Worm (Caenorhabditis elegans) whole organism, L2 larva: Measurements from ENCODE around the gene ZK507.1.

Source experiments
- C34F6.9 ChIP-seq: fragments of 150-350 bp; optimal IDR thresholded peaks from 2 replicates; lab custom pipeline; 2014; ENCODE audit warnings: missing biosample characterization, missing genetic modification characterization
- F13H6.1 ChIP-seq: sonication (generic microtip); optimal IDR thresholded peaks from 2 replicates; lab custom pipeline; 2016; ENCODE audit warnings: missing genetic modification characterization, missing compliant biosample characterization
- R02D3.7 ChIP-seq: fragments of 150-350 bp; optimal IDR thresholded peaks from 2 replicates; lab custom pipeline; 2014; ENCODE audit warnings: missing biosample characterization, missing genetic modification characterization
- Y55F3AM.14 ChIP-seq: fragments of 200-800 bp; sonication (Bioruptor generic); optimal IDR thresholded peaks from 2 replicates; lab custom pipeline; 2018; ENCODE audit warnings: mild to moderate bottlenecking, missing genetic modification characterization, missing compliant biosample characterization
- ZK546.5 ChIP-seq: sonication (generic microtip); optimal IDR thresholded peaks from 2 replicates; lab custom pipeline; 2017; ENCODE audit warnings: missing biosample characterization, missing genetic modification characterization
- alr-1 ChIP-seq: fragments of 150-350 bp; optimal IDR thresholded peaks from 2 replicates; lab custom pipeline; 2014; ENCODE audit warnings: missing biosample characterization, missing genetic modification characterization
- ama-1 ChIP-seq: fragments of 150-350 bp; optimal IDR thresholded peaks from 2 replicates; lab custom pipeline; 2018; ENCODE audit warnings: inconsistent platforms
- blmp-1 ChIP-seq: sonication (generic microtip); optimal IDR thresholded peaks from 2 replicates; lab custom pipeline; 2017; ENCODE audit warnings: missing genetic modification characterization, mild to moderate bottlenecking, missing compliant biosample characterization, antibody characterized with exemption, moderate library complexity; ENCODE audit not compliant: insufficient read depth
- ceh-16 ChIP-seq: fragments of 150-350 bp; optimal IDR thresholded peaks from 2 replicates; lab custom pipeline; 2014; ENCODE audit warnings: missing biosample characterization, missing genetic modification characterization
- ceh-82 ChIP-seq: fragments of 150-350 bp; optimal IDR thresholded peaks from 2 replicates; lab custom pipeline; 2014; ENCODE audit warnings: missing biosample characterization, missing genetic modification characterization
- crh-2 ChIP-seq: sonication (generic microtip); optimal IDR thresholded peaks from 2 replicates; lab custom pipeline; 2017; ENCODE audit warnings: missing biosample characterization, missing genetic modification characterization
- dmd-4 ChIP-seq: sonication (generic microtip); optimal IDR thresholded peaks from 2 replicates; lab custom pipeline; 2017; ENCODE audit warnings: missing biosample characterization, missing genetic modification characterization
- egl-27 ChIP-seq: sonication (generic microtip); optimal IDR thresholded peaks from 3 replicates; lab custom pipeline; 2017; ENCODE audit warnings: missing biosample characterization, missing genetic modification reagents, missing genetic modification characterization
- elt-1 ChIP-seq: fragments of 150-350 bp; optimal IDR thresholded peaks from 2 replicates; lab custom pipeline; 2014; ENCODE audit warnings: missing biosample characterization, missing genetic modification characterization
- elt-3 ChIP-seq: sonication (generic microtip); optimal IDR thresholded peaks from 2 replicates; lab custom pipeline; 2017; ENCODE audit warnings: missing biosample characterization, missing genetic modification characterization
- fos-1 ChIP-seq: fragments of 150-350 bp; optimal IDR thresholded peaks from 2 replicates; lab custom pipeline; 2014; ENCODE audit warnings: missing biosample characterization, missing genetic modification characterization
- gmeb-1 ChIP-seq: fragments of 150-350 bp; optimal IDR thresholded peaks from 2 replicates; lab custom pipeline; 2014; ENCODE audit warnings: missing biosample characterization, missing genetic modification characterization
- lin-11 ChIP-seq: fragments of 150-350 bp; sonication (generic microtip); optimal IDR thresholded peaks from 2 replicates; lab custom pipeline; 2014; ENCODE audit warnings: missing biosample characterization, missing genetic modification characterization, inconsistent platforms, mixed read lengths
- lin-13 ChIP-seq: fragments of 150-350 bp; optimal IDR thresholded peaks from 2 replicates; lab custom pipeline; 2014; ENCODE audit warnings: missing biosample characterization, missing genetic modification reagents, missing genetic modification characterization
- lin-39 ChIP-seq: fragments of 150-350 bp; optimal IDR thresholded peaks from 2 replicates; lab custom pipeline; 2014; ENCODE audit warnings: missing biosample characterization, missing genetic modification reagents, missing genetic modification characterization
- lsy-2 ChIP-seq, 2 experiments: fragments of 150-350 bp in 1 of 2; sonication (generic microtip) in 1 of 2; optimal IDR thresholded peaks; 2 replicates each; lab custom pipeline; 2014 to 2017; ENCODE audit warnings: missing biosample characterization in 2 of 2, missing genetic modification characterization in 2 of 2
- mbf-1 ChIP-seq: sonication (generic microtip); optimal IDR thresholded peaks from 2 replicates; lab custom pipeline; 2017; ENCODE audit warnings: missing biosample characterization, missing genetic modification characterization
- nhr-10 ChIP-seq: sonication (generic microtip); optimal IDR thresholded peaks from 2 replicates; lab custom pipeline; 2017; ENCODE audit warnings: missing biosample characterization, missing genetic modification characterization
- nhr-12 ChIP-seq: fragments of 150-350 bp; optimal IDR thresholded peaks from 2 replicates; lab custom pipeline; 2014; ENCODE audit warnings: missing biosample characterization, missing genetic modification characterization
- nhr-129 ChIP-seq: fragments of 150-350 bp; optimal IDR thresholded peaks from 2 replicates; lab custom pipeline; 2014; ENCODE audit warnings: missing biosample characterization, missing genetic modification characterization
- nhr-21 ChIP-seq: fragments of 150-350 bp; optimal IDR thresholded peaks from 2 replicates; lab custom pipeline; 2014; ENCODE audit warnings: missing biosample characterization, missing genetic modification characterization
- nhr-23 ChIP-seq: fragments of 150-350 bp; optimal IDR thresholded peaks from 2 replicates; lab custom pipeline; 2014; ENCODE audit warnings: missing biosample characterization, missing genetic modification reagents, missing genetic modification characterization
- nhr-237 ChIP-seq: fragments of 150-350 bp; optimal IDR thresholded peaks from 2 replicates; lab custom pipeline; 2014; ENCODE audit warnings: missing biosample characterization, missing genetic modification characterization
- nhr-25 ChIP-seq: fragments of 150-350 bp; sonication (generic microtip); optimal IDR thresholded peaks from 3 replicates; lab custom pipeline; 2014; ENCODE audit warnings: missing biosample characterization, missing genetic modification characterization
- nhr-6 ChIP-seq: fragments of 150-350 bp; optimal IDR thresholded peaks from 2 replicates; lab custom pipeline; 2014; ENCODE audit warnings: missing biosample characterization, missing genetic modification characterization
- nhr-77 ChIP-seq: fragments of 150-350 bp; optimal IDR thresholded peaks from 2 replicates; lab custom pipeline; 2014; ENCODE audit warnings: missing biosample characterization, missing genetic modification characterization
- peb-1 ChIP-seq: fragments of 150-350 bp; optimal IDR thresholded peaks from 2 replicates; lab custom pipeline; 2014; ENCODE audit warnings: missing biosample characterization, missing genetic modification characterization
- sem-4 ChIP-seq: fragments of 150-350 bp; optimal IDR thresholded peaks from 2 replicates; lab custom pipeline; 2014; ENCODE audit warnings: missing biosample characterization, missing genetic modification reagents, missing genetic modification characterization
- skn-1 ChIP-seq: sonication (generic microtip); optimal IDR thresholded peaks from 2 replicates; lab custom pipeline; 2017; ENCODE audit warnings: missing biosample characterization, missing genetic modification characterization
- sma-3 ChIP-seq: sonication (generic microtip); optimal IDR thresholded peaks from 2 replicates; lab custom pipeline; 2016; ENCODE audit warnings: missing genetic modification reagents, missing genetic modification characterization, missing compliant biosample characterization
- sma-9 ChIP-seq, 2 experiments: fragments of 150-350 bp in 1 of 2; sonication (generic microtip) in 1 of 2; optimal IDR thresholded peaks; 2 replicates each; lab custom pipeline; 2014 to 2016; ENCODE audit warnings: missing genetic modification characterization in 2 of 2, mild to moderate bottlenecking in 1 of 2, missing biosample characterization in 1 of 2, missing compliant biosample characterization in 1 of 2, missing genetic modification reagents in 1 of 2, moderate library complexity in 1 of 2
- snpc-4 ChIP-seq: fragments of 150-350 bp; optimal IDR thresholded peaks from 2 replicates; lab custom pipeline; 2014; ENCODE audit warnings: missing biosample characterization, missing genetic modification characterization
- unc-39 ChIP-seq: fragments of 150-350 bp; optimal IDR thresholded peaks from 2 replicates; lab custom pipeline; 2014; ENCODE audit warnings: missing biosample characterization, missing genetic modification characterization
- unc-55 ChIP-seq: fragments of 150-350 bp; sonication (generic microtip); optimal IDR thresholded peaks from 3 replicates; lab custom pipeline; 2014; ENCODE audit warnings: missing biosample characterization, missing genetic modification reagents, missing genetic modification characterization
- unc-62 ChIP-seq: fragments of 150-350 bp; optimal IDR thresholded peaks from 2 replicates; lab custom pipeline; 2014; ENCODE audit warnings: missing biosample characterization, missing genetic modification reagents, missing genetic modification characterization
- zag-1 ChIP-seq: fragments of 150-350 bp; optimal IDR thresholded peaks from 2 replicates; lab custom pipeline; 2014; ENCODE audit warnings: missing biosample characterization, missing genetic modification characterization
- ztf-1 ChIP-seq: fragments of 200-800 bp; sonication (Bioruptor generic); conservative IDR thresholded peaks from 2 replicates; pipeline ENCODE4 v1.3.6; 2022; ENCODE audit warnings: missing genetic modification characterization, missing compliant biosample characterization
- ztf-11 ChIP-seq: sonication (generic microtip); optimal IDR thresholded peaks from 2 replicates; lab custom pipeline; 2017; ENCODE audit warnings: missing biosample characterization, missing genetic modification characterization
- ztf-4 ChIP-seq: fragments of 150-350 bp; optimal IDR thresholded peaks from 2 replicates; lab custom pipeline; 2014; ENCODE audit warnings: missing biosample characterization, missing genetic modification characterization

Gene ZK507.1

ce11 chrIII:9071372-9071771 is 29.7 kb downstream of the ZK507.1 start, which contains the start of gene lin-12:
Gene lin-12, minus strand, starts transcription at chrIII:9071472.
- TF ChIP-seq dmd-4 (tag; lab: Kevin White, UChicago) (no peak), ztf-11 (tag; lab: Kevin White, UChicago) (no peak), lin-39 (tag; lab: Kevin White, UChicago) (no peak), ceh-82 (tag; lab: Kevin White, UChicago) (no peak), crh-2 (tag; lab: Kevin White, UChicago) (no peak), elt-1 (no peak)

- TF ChIP-seq ztf-4 (tag; lab: Kevin White, UChicago): no peak
- no peak for TF ChIP-seq ceh-16 (tag; lab: Kevin White, UChicago)
- no peak for TF ChIP-seq gmeb-1 (tag; lab: Kevin White, UChicago)
- no peak for TF ChIP-seq alr-1 (tag; lab: Kevin White, UChicago)
- no peak for TF ChIP-seq nhr-237 (tag; lab: Kevin White, UChicago)
- TF ChIP-seq peb-1 (tag; lab: Kevin White, UChicago): no peak
- TF ChIP-seq unc-55 (GFP tag; lab: Kevin White, UChicago): no peak
- no peak for TF ChIP-seq lin-11 (tag; lab: Kevin White, UChicago)
- no peak for TF ChIP-seq ztf-11 (tag; lab: Kevin White, UChicago)
- no peak for TF ChIP-seq Y55F3AM.14
- TF ChIP-seq dmd-4 (tag; lab: Kevin White, UChicago): no peak
- no peak for TF ChIP-seq sma-3 (GFP tag; lab: Kevin White, UChicago)
- TF ChIP-seq unc-62: no peak
- no peak for TF ChIP-seq lin-39 (tag; lab: Kevin White, UChicago)
- no peak for TF ChIP-seq blmp-1 (tag; lab: Kevin White, UChicago)
- no peak for TF ChIP-seq snpc-4 (tag; lab: Kevin White, UChicago)
These were observed 31.4 kb downstream of the ZK507.1 start for ce11 chrIII:9069712-9070111.

ce11 chrIII:9060267-9060666 is 40.8 kb downstream of the ZK507.1 start:
- TF ChIP-seq crh-2 (tag; lab: Kevin White, UChicago) (peak; percentile 21), lsy-2 (tag; optimal IDR thresholded peaks at IDR 0.05; lab: Kevin White, UChicago) (peak in 1 of 2 experiments; percentile 35), nhr-77 (tag; lab: Kevin White, UChicago) (no peak)

- no peak for TF ChIP-seq sem-4
- no peak for TF ChIP-seq ZK546.5 (tag; lab: Kevin White, UChicago)
- TF ChIP-seq unc-39 (tag; lab: Kevin White, UChicago): no peak
- no peak for TF ChIP-seq unc-55 (GFP tag; lab: Kevin White, UChicago)
- no peak for TF ChIP-seq dmd-4 (tag; lab: Kevin White, UChicago)
- TF ChIP-seq ztf-4 (tag; lab: Kevin White, UChicago): no peak
- peak; percentile 80 for TF ChIP-seq ama-1 (lab: Kevin White, UChicago)
- peak; percentile 62 for TF ChIP-seq sma-9 (GFP tag; optimal IDR thresholded peaks at IDR 0.05; lab: Kevin White, UChicago)
- TF ChIP-seq sma-9 (tag; optimal IDR thresholded peaks at IDR 0.05; lab: Kevin White, UChicago): no peak
- TF ChIP-seq nhr-77 (tag; lab: Kevin White, UChicago): no peak
- TF ChIP-seq crh-2 (tag; lab: Kevin White, UChicago): peak; percentile 84
- no peak for TF ChIP-seq ztf-1 (GFP tag; lab: Robert Waterston, UW)
- no peak for TF ChIP-seq lin-13 (GFP tag; lab: Kevin White, UChicago)
- TF ChIP-seq skn-1 (tag; lab: Kevin White, UChicago): peak; percentile 97
- TF ChIP-seq elt-3 (tag; lab: Kevin White, UChicago): no peak
- no peak for TF ChIP-seq mbf-1
- TF ChIP-seq alr-1 (tag; lab: Kevin White, UChicago): no peak
- no peak for TF ChIP-seq elt-1
- no peak for TF ChIP-seq F13H6.1 (tag; lab: Kevin White, UChicago)
- no peak for TF ChIP-seq egl-27 (tag; lab: Kevin White, UChicago)
- peak; percentile 41 for TF ChIP-seq C34F6.9
- no peak for TF ChIP-seq nhr-23 (tag; lab: Kevin White, UChicago)
- no peak for TF ChIP-seq gmeb-1 (tag; lab: Kevin White, UChicago)
- TF ChIP-seq nhr-21 (tag; lab: Kevin White, UChicago): no peak
- no peak for TF ChIP-seq lin-39 (tag; lab: Kevin White, UChicago)
- TF ChIP-seq unc-62: no peak
- TF ChIP-seq nhr-129 (tag; lab: Kevin White, UChicago): no peak
- no peak for TF ChIP-seq zag-1 (tag; lab: Kevin White, UChicago)
- TF ChIP-seq nhr-12: no peak
- no peak for TF ChIP-seq nhr-25 (tag; lab: Kevin White, UChicago)
- no peak for TF ChIP-seq lin-11 (tag; lab: Kevin White, UChicago)
- no peak for TF ChIP-seq ztf-11 (tag; lab: Kevin White, UChicago)
- TF ChIP-seq peb-1 (tag; lab: Kevin White, UChicago): no peak
- no peak for TF ChIP-seq nhr-10 (tag; lab: Kevin White, UChicago)
- TF ChIP-seq fos-1 (tag; lab: Kevin White, UChicago): peak; percentile 16
- no peak for TF ChIP-seq snpc-4 (tag; lab: Kevin White, UChicago)
- TF ChIP-seq nhr-237 (tag; lab: Kevin White, UChicago): no peak
- TF ChIP-seq sma-3 (GFP tag; lab: Kevin White, UChicago): no peak
- peak in 1 of 2 experiments; percentile 40 for TF ChIP-seq lsy-2 (tag; optimal IDR thresholded peaks at IDR 0.05; lab: Kevin White, UChicago)
- TF ChIP-seq R02D3.7 (tag; lab: Kevin White, UChicago): no peak
- no peak for TF ChIP-seq nhr-6 (tag; lab: Kevin White, UChicago)
- no peak for TF ChIP-seq ceh-82 (tag; lab: Kevin White, UChicago)
These were observed 42.1 kb downstream of the ZK507.1 start, which contains the start of gene gst-1 for ce11 chrIII:9058959-9059534. Gene gst-1, plus strand, starts transcription at chrIII:9059331.
